Fruit fly (Drosophila melanogaster): Measurements from ENCODE around the gene CG7272.

DNA sequence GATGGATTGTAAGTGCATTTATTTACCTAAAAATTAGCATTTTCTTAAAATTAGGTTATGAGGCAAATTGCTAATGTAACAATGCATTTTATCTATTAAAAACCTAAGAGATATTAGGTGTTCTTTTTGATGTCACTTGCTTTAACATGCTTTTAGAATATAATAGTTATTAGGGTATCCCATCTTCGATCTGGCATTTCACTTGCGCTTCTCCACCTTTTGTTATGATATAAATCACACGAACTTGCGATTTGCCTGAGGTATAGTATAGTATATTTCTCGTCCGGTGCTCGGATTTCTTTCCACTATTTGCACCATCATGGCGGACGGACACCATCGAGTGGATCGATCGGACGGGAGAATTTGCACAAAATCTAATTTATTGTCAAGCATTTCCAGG lies 29.3 kb downstream of the CG7272 start:
- no peak for TF ChIP-seq CG8478 (optimal IDR thresholded peaks at IDR 0.05)
- TF ChIP-seq CTCF (optimal IDR thresholded peaks at IDR 0.05): no peak

Data from S2 (cell line).